Fruit fly (Drosophila melanogaster) whole organism, embryonic: ENCODE results near the gene CG9205.

ENCODE experiments used
- ATbp ChIP-seq: fragments of 200-800 bp; sonication (Bioruptor generic); optimal IDR thresholded peaks from 2 replicates; lab custom pipeline; 2017; ENCODE audit warnings: missing biosample characterization, mild to moderate bottlenecking, missing genetic modification characterization, missing genetic modification reagents
- Atf6 ChIP-seq: fragments of 200-800 bp; sonication (Bioruptor generic); IDR thresholded peaks from 2 replicates; pipeline ENCODE4 v1.3.6; 2022; ENCODE audit warnings: missing biosample characterization, missing genetic modification characterization
- CG10321 ChIP-seq: fragments of 200-800 bp; sonication (Bioruptor generic); IDR thresholded peaks from 2 replicates; pipeline ENCODE4 v1.3.6; 2022; ENCODE audit warnings: missing biosample characterization, missing genetic modification characterization
- CG11093 ChIP-seq: fragments of 200-800 bp; sonication (Bioruptor generic); IDR thresholded peaks from 3 replicates; pipeline ENCODE4 v1.3.6; 2022; ENCODE audit warnings: missing biosample characterization, missing genetic modification characterization
- CG17328 ChIP-seq: fragments of 200-800 bp; sonication (Bioruptor generic); IDR thresholded peaks from 2 replicates; pipeline ENCODE4 v1.3.6; 2022; ENCODE audit warnings: missing biosample characterization, missing genetic modification characterization
- CHES-1-like ChIP-seq: fragments of 200-800 bp; sonication (Bioruptor generic); optimal IDR thresholded peaks from 2 replicates; lab custom pipeline; 2016; ENCODE audit warnings: missing biosample characterization, missing genetic modification characterization
- CTCF ChIP-seq: fragments of 200-800 bp; sonication (Bioruptor generic); optimal IDR thresholded peaks from 2 replicates; lab custom pipeline; 2017; ENCODE audit warnings: missing biosample characterization, mild to moderate bottlenecking, missing genetic modification characterization, moderate library complexity
- D ChIP-seq, 2 experiments: fragments of 200-800 bp in 1 of 2; fragments of >200 bp in 1 of 2; sonication (Bioruptor generic) in 1 of 2; optimal IDR thresholded peaks; 2 replicates in 1 of 2; 3 replicates in 1 of 2; lab custom pipeline; 2017; ENCODE audit warnings: mild to moderate bottlenecking in 1 of 2, missing biosample characterization in 1 of 2, missing genetic modification characterization in 1 of 2, missing genetic modification reagents in 1 of 2
- Dfd ChIP-seq, 2 experiments: fragments of >200 bp; optimal IDR thresholded peaks; 2 replicates each; lab custom pipeline; 2017; ENCODE audit warnings: missing biosample characterization in 2 of 2, missing genetic modification characterization in 2 of 2
- Eip74EF ChIP-seq, 2 experiments: fragments of 200-800 bp in 1 of 2; fragments of >200 bp in 1 of 2; sonication (Bioruptor generic) in 1 of 2; optimal IDR thresholded peaks; 2 replicates each; lab custom pipeline; 2017 to 2019; ENCODE audit warnings: missing biosample characterization in 2 of 2, missing genetic modification characterization in 2 of 2, mild to moderate bottlenecking in 1 of 2, moderate library complexity in 1 of 2
- Gug ChIP-seq: fragments of 200-800 bp; sonication (Bioruptor generic); IDR thresholded peaks from 4 replicates; pipeline ENCODE4 v1.3.6; 2022; ENCODE audit warnings: missing biosample characterization, missing genetic modification characterization
- h ChIP-seq: fragments of >200 bp; optimal IDR thresholded peaks from 2 replicates; lab custom pipeline; 2017
- hb ChIP-seq: fragments of 200-800 bp; sonication (Bioruptor generic); IDR thresholded peaks from 3 replicates; pipeline ENCODE4 v1.3.6; 2022; ENCODE audit warnings: missing biosample characterization, missing genetic modification characterization; ENCODE audit not compliant: partially characterized antibody
- insv ChIP-seq, 2 experiments: fragments of 200-800 bp; sonication (Bioruptor generic); optimal IDR thresholded peaks; 3 replicates each; lab custom pipeline; 2016 to 2018; ENCODE audit warnings: missing biosample characterization in 2 of 2, missing genetic modification characterization in 2 of 2

dm6 chr3L:1007513-1008459 lies 26.7 kb upstream of the CG9205 start:
- peak; percentile 91 for TF ChIP-seq Atf6 (GFP tag; lab: Robert Waterston, UW)
- peak; percentile 87 for TF ChIP-seq CG17328 (GFP tag; lab: Robert Waterston, UW)
- peak; percentile 49; the same call in 1 of the 2 replicates for TF ChIP-seq CG10321 (GFP tag; lab: Robert Waterston, UW)
- peak; percentile 73 for TF ChIP-seq Gug (GFP tag; lab: Robert Waterston, UW)
- no peak for TF ChIP-seq h
- no peak for TF ChIP-seq insv (GFP tag; optimal IDR thresholded peaks at IDR 0.05; lab: Kevin White, UChicago)
- no peak for TF ChIP-seq CTCF (GFP tag; lab: Kevin White, UChicago)
- peak in 1 of 2 experiments; percentile 31 for TF ChIP-seq Eip74EF (GFP tag; optimal IDR thresholded peaks at IDR 0.05; lab: Kevin White, UChicago)
- TF ChIP-seq CG11093 (GFP tag; lab: Robert Waterston, UW) = peak; percentile 83
- TF ChIP-seq Dfd (GFP tag; optimal IDR thresholded peaks at IDR 0.05; lab: Kevin White, UChicago) = no peak
- TF ChIP-seq CHES-1-like = peak; percentile 34
- TF ChIP-seq D (optimal IDR thresholded peaks at IDR 0.05; lab: Kevin White, UChicago) = no peak
- TF ChIP-seq D (GFP tag; optimal IDR thresholded peaks at IDR 0.05; lab: Kevin White, UChicago) = peak; percentile 65
- TF ChIP-seq ATbp (GFP tag; lab: Kevin White, UChicago) = peak; percentile 64
- TF ChIP-seq hb = no peak
